Worm (Caenorhabditis elegans) whole organism, L4 larva: ENCODE measurements around the gene ZK550.6.

Experiments
- aha-1 ChIP-seq: fragments of 150-350 bp; peaks from one replicate; lab custom pipeline; 2014; ENCODE audit warnings: missing biosample characterization, missing genetic modification characterization
- ceh-82 ChIP-seq: sonication (generic microtip); optimal IDR thresholded peaks from 2 replicates; lab custom pipeline; 2017; ENCODE audit warnings: missing biosample characterization, missing genetic modification characterization
- fos-1 ChIP-seq: fragments of 150-350 bp; optimal IDR thresholded peaks from 2 replicates; lab custom pipeline; 2014; ENCODE audit warnings: missing biosample characterization, missing genetic modification characterization
- nhr-77 ChIP-seq: fragments of 150-350 bp; optimal IDR thresholded peaks from 2 replicates; lab custom pipeline; 2014; ENCODE audit warnings: missing biosample characterization, missing genetic modification characterization

- TF ChIP-seq nhr-77 (tag; lab: Kevin White, UChicago) (no peak), aha-1 (tag; lab: Kevin White, UChicago) (no peak), fos-1 (tag; lab: Kevin White, UChicago) (no peak), ceh-82 (tag; lab: Kevin White, UChicago) (no peak)
Measured at ce11 chrIV:17287908-17288675, 25.8 kb upstream of the ZK550.6 start, which contains the start of gene zipt-7.1.
